Worm (Caenorhabditis elegans): ENCODE data around the gene F23A7.1.

Gene F23A7.1

DNA sequence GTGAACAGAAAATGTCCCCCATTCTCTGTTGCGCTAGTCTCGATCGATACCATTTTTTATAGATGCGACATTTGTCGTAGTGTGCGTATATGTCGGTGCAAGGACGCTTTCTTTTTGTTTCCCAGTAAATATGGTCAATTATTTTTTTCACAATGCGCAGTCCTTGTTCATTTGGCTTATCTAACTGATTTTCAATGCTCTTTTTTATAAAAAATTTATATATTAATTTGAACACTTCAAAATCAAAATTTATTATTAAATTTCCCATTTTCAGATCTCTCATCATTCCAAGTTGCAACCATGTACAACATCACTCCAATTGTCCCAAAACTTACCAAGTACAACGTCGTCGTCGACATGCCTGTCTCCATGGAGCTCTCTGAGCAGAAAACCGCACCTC is at the start of gene F23A7.1:
TSS of gene F23A7.1 (plus strand) at position 301 of the 400 bp plus-strand sequence.
- TF ChIP-seq cebp-1 (GFP tag; IDR thresholded peaks at IDR 0.05) = no peak
- no peak for TF ChIP-seq cebp-1 (tag; optimal IDR thresholded peaks at IDR 0.05)

DNA sequence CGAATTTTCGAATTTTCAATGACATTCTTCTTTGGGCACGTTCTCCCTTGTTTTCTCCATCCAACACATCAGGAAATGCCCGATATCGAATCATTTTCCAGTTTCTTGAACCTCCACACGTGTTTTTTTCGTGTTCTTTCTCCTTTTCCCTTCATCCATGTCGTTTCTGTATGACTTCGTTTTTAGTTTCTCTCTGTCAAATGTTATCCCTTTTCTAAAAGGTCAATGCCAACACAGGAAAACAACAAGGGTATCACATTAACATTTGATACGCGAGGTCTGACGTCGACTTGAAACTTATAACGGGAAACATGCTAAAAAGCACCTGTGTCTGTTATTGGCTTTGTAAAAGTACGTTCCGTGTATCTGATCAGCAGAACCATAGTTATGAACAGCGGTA is 44.3 kb upstream of the F23A7.1 start:
- TF ChIP-seq rpc-1 (optimal IDR thresholded peaks at IDR 0.05) = no peak
- no peak for TF ChIP-seq rpc-1 (tag; optimal IDR thresholded peaks at IDR 0.05)

DNA sequence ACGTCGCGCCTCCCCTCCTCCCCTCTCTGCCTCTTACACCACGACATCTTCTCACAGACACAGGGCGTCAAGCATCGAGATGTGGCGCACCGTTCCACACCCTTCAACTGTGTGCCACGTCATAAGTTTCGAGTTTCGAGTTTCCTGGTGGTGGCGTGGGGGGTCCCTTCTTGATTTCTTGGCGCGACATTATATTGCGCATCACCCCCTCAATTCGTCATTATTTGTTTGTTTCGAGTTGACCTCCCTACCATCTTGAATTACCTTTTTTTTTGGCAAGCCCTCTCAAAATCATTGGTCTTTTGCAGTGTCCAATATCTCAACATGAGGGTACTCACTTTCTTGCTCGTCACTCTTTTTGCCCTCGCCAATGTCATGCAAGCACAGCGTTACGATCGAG is 33.1 kb upstream of the F23A7.1 start, which contains the start of gene nlp-67:
TSS of gene nlp-67 (plus strand) at position 301 of the 400 bp plus-strand sequence.
- TF ChIP-seq zfh-2 (GFP tag; conservative IDR thresholded peaks at IDR 0.05) (peak; percentile 24; the same call in 1 of the 2 replicates), nhr-90 (tag; optimal IDR thresholded peaks at IDR 0.05) (no peak)

DNA sequence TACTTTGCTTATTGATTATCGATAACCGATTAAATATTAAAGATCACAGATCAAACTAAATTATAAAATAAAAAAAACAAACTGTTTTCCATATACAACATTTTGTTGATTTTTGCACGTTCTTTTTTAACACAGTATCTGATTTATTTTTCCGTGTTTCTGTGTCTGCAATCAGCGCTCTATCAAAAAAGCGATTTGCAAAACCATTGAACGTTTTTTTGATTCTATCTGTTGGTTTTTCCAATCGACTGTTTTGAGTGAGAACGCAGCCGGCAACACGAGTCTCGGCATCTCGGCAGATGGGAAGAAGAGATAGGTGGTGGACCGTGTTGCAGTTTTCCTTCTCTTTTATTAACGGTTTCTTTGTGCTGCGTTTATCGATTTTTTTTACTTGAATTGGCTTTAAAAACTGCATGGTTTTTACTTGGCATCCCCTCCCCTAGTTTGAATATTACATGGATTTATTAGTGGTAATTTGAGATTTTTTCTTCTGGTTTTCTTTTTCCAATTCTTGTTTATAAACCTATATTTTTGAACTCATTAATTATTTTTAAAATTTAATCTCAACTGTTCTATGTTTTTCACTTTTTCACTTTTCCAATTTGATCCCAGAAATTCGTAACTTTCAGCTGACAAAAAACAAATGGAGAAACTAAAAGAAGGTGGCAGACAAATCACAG is 27.8 kb upstream of the F23A7.1 start, which contains the start of gene slc-25A21:
TSS of gene slc-25A21 (plus strand) at position 630 of the 680 bp plus-strand sequence.
- no peak for TF ChIP-seq K11D2.4 (GFP tag; IDR thresholded peaks at IDR 0.05)
- TF ChIP-seq atf-7 (tag; optimal IDR thresholded peaks at IDR 0.05) = no peak
- TF ChIP-seq ama-1 (optimal IDR thresholded peaks at IDR 0.05) = no peak
- no peak for TF ChIP-seq ama-1 (GFP tag; optimal IDR thresholded peaks at IDR 0.05)
- TF ChIP-seq ceh-58 (GFP tag; IDR thresholded peaks at IDR 0.05) = no peak
- no peak for TF ChIP-seq rpc-1 (optimal IDR thresholded peaks at IDR 0.05)
- no peak for TF ChIP-seq rpc-1 (tag; optimal IDR thresholded peaks at IDR 0.05)
- no peak for TF ChIP-seq ceh-100 (GFP tag; IDR thresholded peaks at IDR 0.05)
- no peak for TF ChIP-seq ceh-91 (GFP tag; IDR thresholded peaks at IDR 0.05)
- TF ChIP-seq nfya-2 (GFP tag; IDR thresholded peaks at IDR 0.05) = no peak
- TF ChIP-seq mel-28 (tag; optimal IDR thresholded peaks at IDR 0.05; ENCODE audit: borderline replicate concordance) = no peak
- TF ChIP-seq rcor-1 (GFP tag; IDR thresholded peaks at IDR 0.05) = no peak
- TF ChIP-seq cebp-2 (GFP tag; IDR thresholded peaks at IDR 0.05) = no peak
- no peak for TF ChIP-seq mcd-1 (GFP tag; IDR thresholded peaks at IDR 0.05)
- TF ChIP-seq F39B2.1 (GFP tag; IDR thresholded peaks at IDR 0.05) = no peak
- TF ChIP-seq zim-3 (tag; optimal IDR thresholded peaks at IDR 0.05) = no peak
- TF ChIP-seq ceh-40 (GFP tag; IDR thresholded peaks at IDR 0.05) = no peak
- no peak for TF ChIP-seq F37B4.10 (GFP tag; IDR thresholded peaks at IDR 0.05)
- no peak for TF ChIP-seq let-607 (tag; optimal IDR thresholded peaks at IDR 0.05)
- no peak for TF ChIP-seq athp-1 (tag; optimal IDR thresholded peaks at IDR 0.05)
- no peak for TF ChIP-seq nhr-27 (tag; optimal IDR thresholded peaks at IDR 0.05)

DNA sequence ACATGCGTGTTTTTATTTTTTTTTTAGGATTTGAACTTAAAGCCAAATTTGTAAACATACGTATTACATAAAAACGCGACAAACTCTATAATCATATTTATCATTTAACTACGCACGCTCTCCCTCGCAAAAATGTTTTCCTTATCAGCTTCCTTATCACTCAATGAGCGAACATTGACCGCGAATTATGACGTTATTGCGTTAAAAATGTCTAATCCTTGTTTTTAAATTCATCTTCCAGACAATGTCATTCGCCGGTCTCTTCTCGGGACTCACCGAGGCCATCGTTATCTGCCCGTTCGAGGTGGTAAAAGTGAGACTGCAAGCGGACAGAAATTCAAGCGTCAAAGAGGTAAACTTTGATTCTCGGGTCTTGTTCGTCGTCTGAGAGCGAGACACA is 24.6 kb upstream of the F23A7.1 start:
- TF ChIP-seq nhr-90 (tag; optimal IDR thresholded peaks at IDR 0.05) (peak; percentile 57), lsy-27 (tag; optimal IDR thresholded peaks at IDR 0.05; ENCODE audit: borderline replicate concordance, insufficient read depth) (no peak), F10E7.11 (tag; optimal IDR thresholded peaks at IDR 0.05) (no peak), lin-40 (tag; optimal IDR thresholded peaks at IDR 0.05) (peak; percentile 60), nhr-80 (tag; optimal IDR thresholded peaks at IDR 0.05) (peak; percentile 98), ztf-28 (GFP tag; IDR thresholded peaks at IDR 0.05) (no peak), B0336.3 (GFP tag; IDR thresholded peaks at IDR 0.05) (peak; percentile 35; the same call in 1 of the 2 replicates), ztf-22 (GFP tag; optimal IDR thresholded peaks at IDR 0.05) (peak; percentile 82), atf-7 (tag; optimal IDR thresholded peaks at IDR 0.05) (peak; percentile 91), B0261.1 (tag; optimal IDR thresholded peaks at IDR 0.05) (no peak), pha-4 (tag; optimal IDR thresholded peaks at IDR 0.05) (peak; percentile 25), chd-7 (tag; optimal IDR thresholded peaks at IDR 0.05) (peak; percentile 9), egrh-3 (GFP tag; IDR thresholded peaks at IDR 0.05) (no peak), D2030.7 (GFP tag; IDR thresholded peaks at IDR 0.05) (no peak), ets-4 (GFP tag; optimal IDR thresholded peaks at IDR 0.05) (peak; percentile 71), madf-10 (tag; optimal IDR thresholded peaks at IDR 0.05) (peak; percentile 60), ztf-26 (tag; optimal IDR thresholded peaks at IDR 0.05) (no peak), let-607 (tag; optimal IDR thresholded peaks at IDR 0.05) (peak; percentile 18 to 59), snpc-4 (GFP tag; optimal IDR thresholded peaks at IDR 0.05) (no peak), snpc-4 (tag; optimal IDR thresholded peaks at IDR 0.05) (peak in 2 of 4 experiments; percentile 21 to 42), ZK185.1 (tag; optimal IDR thresholded peaks at IDR 0.05; ENCODE audit: poor library complexity, severe bottlenecking) (peak; percentile 20)
